Fruit fly (Drosophila melanogaster) whole organism: ENCODE results near the gene Rbbp5.

ENCODE experiments used
- CG8478 ChIP-seq: fragments of >200 bp; optimal IDR thresholded peaks from 2 replicates; lab custom pipeline; 2018; ENCODE audit warnings: inconsistent platforms
- Dll ChIP-seq: fragments of >200 bp; optimal IDR thresholded peaks from 2 replicates; lab custom pipeline; 2017
- EcR ChIP-seq, 2 experiments: fragments of >200 bp; optimal IDR thresholded peaks; 2 replicates each; lab custom pipeline; 2017; ENCODE audit warnings: missing biosample characterization in 2 of 2, missing genetic modification characterization in 2 of 2, missing genetic modification reagents in 2 of 2
- pan ChIP-seq: fragments of >200 bp; optimal IDR thresholded peaks from 2 replicates; lab custom pipeline; 2017
- psq ChIP-seq: fragments of >200 bp; optimal IDR thresholded peaks from 2 replicates; lab custom pipeline; 2017
- usp ChIP-seq: fragments of >200 bp; optimal IDR thresholded peaks from 2 replicates; lab custom pipeline; 2017; ENCODE audit warnings: missing biosample characterization, missing genetic modification characterization, mixed read lengths

- no peak for TF ChIP-seq usp (GFP tag; lab: Kevin White, UChicago)
- TF ChIP-seq psq, result no peak
- no peak for TF ChIP-seq Dll (lab: Kevin White, UChicago)
- TF ChIP-seq pan (lab: Kevin White, UChicago), result no peak
- TF ChIP-seq CG8478 (lab: Kevin White, UChicago), result no peak
- TF ChIP-seq EcR (GFP tag; optimal IDR thresholded peaks at IDR 0.05; lab: Kevin White, UChicago), result no peak
Observed at dm6 chr3L:20347762-20348580, at the start of gene Rbbp5, which contains the start of gene eRF1.
